Fruit fly (Drosophila melanogaster): ENCODE results near the gene Nlp.

Nlp gene

DNA sequence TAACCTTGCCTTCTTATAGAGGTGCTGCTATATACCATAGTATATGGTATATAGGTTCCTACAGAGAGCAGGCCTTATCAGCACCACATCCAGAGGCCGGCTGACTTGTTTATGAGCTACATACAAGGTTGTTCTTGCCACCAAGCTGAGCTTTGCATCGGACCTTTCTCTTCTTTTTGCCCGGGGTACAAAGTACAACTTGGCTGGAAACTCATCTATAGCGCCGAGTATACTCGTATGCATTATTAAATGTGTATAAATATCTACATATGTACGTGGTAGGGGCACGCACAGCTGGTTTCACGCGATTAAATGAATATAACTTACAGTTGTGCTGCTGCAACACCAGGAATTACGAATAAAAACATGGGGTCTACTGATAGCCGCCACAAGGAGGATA lies 9.3 kb downstream of the Nlp start:
- TF ChIP-seq CG10321 (GFP tag; IDR thresholded peaks at IDR 0.05) (no peak), bsh (GFP tag; optimal IDR thresholded peaks at IDR 0.05) (peak in 1 of 2 experiments; percentile 67), nom (GFP tag; optimal IDR thresholded peaks at IDR 0.05) (peak; percentile 98), psq (GFP tag; optimal IDR thresholded peaks at IDR 0.05) (no peak), CkIIα-i1 (GFP tag; IDR thresholded peaks at IDR 0.05) (no peak), Ets65A (GFP tag) (peak; percentile 40), Drgx (GFP tag; IDR thresholded peaks at IDR 0.05) (peak; percentile 66), sens (GFP tag) (peak; percentile 33), chif (GFP tag; optimal IDR thresholded peaks at IDR 0.05) (no peak), dimm (GFP tag; IDR thresholded peaks at IDR 0.05) (no peak), emc (GFP tag; optimal IDR thresholded peaks at IDR 0.05) (no peak)

DNA sequence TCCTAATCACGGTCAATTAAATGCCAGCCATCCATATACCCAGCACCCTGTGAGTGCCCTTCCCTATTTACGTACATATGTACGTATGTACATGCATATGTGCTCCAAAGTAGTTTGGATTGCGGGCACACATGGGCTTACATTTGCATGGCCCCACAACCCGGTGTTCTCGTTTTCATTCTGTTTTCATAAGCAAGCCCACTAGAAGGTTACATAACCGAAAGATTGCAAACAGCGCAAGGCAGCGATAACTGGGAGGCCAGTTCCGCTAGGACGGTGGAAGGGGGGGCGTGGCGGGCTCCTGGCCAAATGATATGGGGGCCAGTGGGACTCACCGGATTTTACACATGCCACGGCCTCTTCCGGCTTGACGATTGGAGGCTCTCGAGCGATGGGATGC lies 9.9 kb downstream of the Nlp start:
- TF ChIP-seq CG32772 (GFP tag; IDR thresholded peaks at IDR 0.05), result no peak
- peak in 1 of 2 experiments; percentile 91 for TF ChIP-seq Pdp1 (GFP tag; optimal IDR thresholded peaks at IDR 0.05)
- TF ChIP-seq fd102C (GFP tag; optimal IDR thresholded peaks at IDR 0.05), result no peak
- TF ChIP-seq YL-1 (GFP tag; optimal IDR thresholded peaks at IDR 0.05), result no peak
- peak; percentile 31 for TF ChIP-seq sug (tag; optimal IDR thresholded peaks at IDR 0.05)
- no peak for TF ChIP-seq lbe (GFP tag; optimal IDR thresholded peaks at IDR 0.05)
- TF ChIP-seq ci (GFP tag; IDR thresholded peaks at IDR 0.05), result peak; percentile 21; the same call in 1 of the 3 replicates
- TF ChIP-seq CG6791 (GFP tag; IDR thresholded peaks at IDR 0.05; ENCODE audit: partially characterized antibody), result 0 out of 3 replicates have a peak, but pooled peaks have one; percentile 8

DNA sequence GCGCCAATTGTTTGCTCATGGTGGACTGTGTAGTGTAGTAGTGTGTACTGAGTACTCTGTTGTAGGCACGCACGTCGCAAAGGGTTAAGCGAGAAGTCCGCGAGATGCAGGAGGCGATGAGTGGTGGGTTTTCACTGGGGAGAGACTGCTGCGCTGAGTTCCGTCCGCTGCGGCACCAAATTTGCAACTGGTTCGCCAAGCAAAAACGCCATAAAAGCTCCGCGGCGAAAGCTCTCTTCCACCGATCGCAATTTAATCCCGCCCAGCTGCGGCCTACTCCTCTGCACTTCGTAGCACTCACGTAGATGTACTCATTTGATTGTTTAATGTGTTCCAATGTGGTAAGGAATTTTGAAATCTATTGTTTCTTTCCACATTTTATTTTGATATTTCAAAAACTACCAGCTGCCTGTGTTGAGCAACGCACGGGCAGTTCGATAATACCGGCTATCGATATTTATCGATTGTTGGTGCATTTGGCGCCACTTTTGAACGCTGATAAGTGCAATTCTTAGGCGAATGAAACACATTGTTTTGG lies 10.5 kb downstream of the Nlp start, which contains the start of gene CG7920:
TSS of gene CG7920 (minus strand) at position 308 of the 538 bp plus-strand sequence.
- TF ChIP-seq CG15479 (GFP tag; optimal IDR thresholded peaks at IDR 0.05), result no peak
- TF ChIP-seq tx (GFP tag; optimal IDR thresholded peaks at IDR 0.05), result no peak
- TF ChIP-seq CG43689 (GFP tag; IDR thresholded peaks at IDR 0.05), result no peak
- no peak for TF ChIP-seq fd102C (GFP tag; optimal IDR thresholded peaks at IDR 0.05)
- no peak for TF ChIP-seq ap (GFP tag; IDR thresholded peaks at IDR 0.05)
- TF ChIP-seq CG3847 (GFP tag; IDR thresholded peaks at IDR 0.05), result peak; percentile 36; the same call in 1 of the 2 replicates
- TF ChIP-seq CG13424 (tag; optimal IDR thresholded peaks at IDR 0.05), result no peak
- peak; percentile 83 for TF ChIP-seq unc-4 (GFP tag; IDR thresholded peaks at IDR 0.05; ENCODE audit: partially characterized antibody)
- TF ChIP-seq Sox100B (GFP tag; optimal IDR thresholded peaks at IDR 0.05), result no peak
- TF ChIP-seq lov (optimal IDR thresholded peaks at IDR 0.05), result no peak
- no peak for TF ChIP-seq lov (GFP tag; IDR thresholded peaks at IDR 0.05)
- TF ChIP-seq wdn (GFP tag; IDR thresholded peaks at IDR 0.05), result no peak
- no peak for TF ChIP-seq ab (GFP tag; optimal IDR thresholded peaks at IDR 0.05)
- TF ChIP-seq sens (GFP tag), result no peak
- no peak for TF ChIP-seq CG17568 (GFP tag; optimal IDR thresholded peaks at IDR 0.05)
- no peak for TF ChIP-seq gro (GFP tag; optimal IDR thresholded peaks at IDR 0.05)
- TF ChIP-seq kah (GFP tag; optimal IDR thresholded peaks at IDR 0.05), result no peak
- 0 out of 3 replicates have a peak, but pooled peaks have one; percentile 53 for TF ChIP-seq z (GFP tag; IDR thresholded peaks at IDR 0.05)
- no peak for TF ChIP-seq Atf3 (GFP tag; optimal IDR thresholded peaks at IDR 0.05)
- no peak for TF ChIP-seq fd64A (GFP tag; optimal IDR thresholded peaks at IDR 0.05)
- TF ChIP-seq CG10959 (GFP tag; IDR thresholded peaks at IDR 0.05), result no peak
- peak in 1 of 2 experiments; percentile 10 for TF ChIP-seq Pdp1 (GFP tag; optimal IDR thresholded peaks at IDR 0.05)
- peak; percentile 37 for TF ChIP-seq Hand (GFP tag; optimal IDR thresholded peaks at IDR 0.05)
- TF ChIP-seq insv (GFP tag; optimal IDR thresholded peaks at IDR 0.05), result no peak
- peak; percentile 22 for TF ChIP-seq Dek (tag; optimal IDR thresholded peaks at IDR 0.05)
- no peak for TF ChIP-seq CG4328 (GFP tag; optimal IDR thresholded peaks at IDR 0.05)
- no peak for TF ChIP-seq Mrtf (GFP tag; IDR thresholded peaks at IDR 0.05)
- no peak for TF ChIP-seq Atf-2 (GFP tag; optimal IDR thresholded peaks at IDR 0.05)
- no peak for TF ChIP-seq cas (GFP tag; IDR thresholded peaks at IDR 0.05)
- TF ChIP-seq ttk (GFP tag; IDR thresholded peaks at IDR 0.05), result no peak
- TF ChIP-seq cato (GFP tag; optimal IDR thresholded peaks at IDR 0.05; ENCODE audit: borderline replicate concordance), result no peak
- no peak for TF ChIP-seq Lpt (GFP tag; optimal IDR thresholded peaks at IDR 0.05)
- TF ChIP-seq vvl (GFP tag; IDR thresholded peaks at IDR 0.05), result no peak; the same call in 1 of the 2 replicates

Data from whole organism, embryonic.